Worm (Caenorhabditis elegans) whole organism, young adult: ENCODE data around the gene F29A7.8.

ENCODE experiments used
- Y53F4B.3 ChIP-seq: fragments of 200-800 bp; sonication (Bioruptor generic); IDR thresholded peaks from 2 replicates; pipeline ENCODE4 v1.3.6; 2022; ENCODE audit warnings: missing genetic modification reagents, missing genetic modification characterization, missing compliant biosample characterization
- Y79H2A.3 ChIP-seq: fragments of 200-800 bp; sonication (Bioruptor generic); conservative IDR thresholded peaks from 2 replicates; pipeline ENCODE4 v1.3.6; 2022; ENCODE audit warnings: missing genetic modification reagents, missing genetic modification characterization, missing compliant biosample characterization
- aptf-3 ChIP-seq: fragments of 200-800 bp; sonication (Bioruptor generic); IDR thresholded peaks from 2 replicates; pipeline ENCODE4 v1.3.6; 2022; ENCODE audit warnings: missing genetic modification characterization, missing compliant biosample characterization
- cebp-1 ChIP-seq, 2 experiments: fragments of 200-800 bp in 1 of 2; sonication (Bioruptor generic) in 1 of 2; sonication (generic microtip) in 1 of 2; IDR thresholded peaks in 1 of 2; optimal IDR thresholded peaks in 1 of 2; 2 replicates each; pipeline versions ENCODE4 v1.3.6 to Lab custom; 2017 to 2022; ENCODE audit warnings: missing compliant biosample characterization in 2 of 2, missing genetic modification characterization in 2 of 2, mild to moderate bottlenecking in 1 of 2, missing genetic modification reagents in 1 of 2, moderate library complexity in 1 of 2
- madf-6 ChIP-seq: fragments of 200-800 bp; sonication (Bioruptor generic); IDR thresholded peaks from 2 replicates; pipeline ENCODE4 v1.3.6; 2022; ENCODE audit warnings: missing genetic modification reagents, missing genetic modification characterization, missing compliant biosample characterization
- snpc-4 ChIP-seq, 5 experiments: fragments of 150-350 bp in 1 of 5; sonication (generic microtip) in 4 of 5; optimal IDR thresholded peaks; 2 replicates each; lab custom pipeline; 2014 to 2018; ENCODE audit warnings: missing genetic modification characterization in 5 of 5, missing biosample characterization in 3 of 5, antibody characterized with exemption in 2 of 5, mild to moderate bottlenecking in 2 of 5, missing compliant biosample characterization in 2 of 5, missing genotype in 2 of 5, moderate library complexity in 2 of 5, missing genetic modification reagents in 1 of 5
- unc-62 ChIP-seq: fragments of 150-350 bp; optimal IDR thresholded peaks from 2 replicates; lab custom pipeline; 2014; ENCODE audit warnings: missing biosample characterization, missing genetic modification reagents, missing genetic modification characterization

DNA sequence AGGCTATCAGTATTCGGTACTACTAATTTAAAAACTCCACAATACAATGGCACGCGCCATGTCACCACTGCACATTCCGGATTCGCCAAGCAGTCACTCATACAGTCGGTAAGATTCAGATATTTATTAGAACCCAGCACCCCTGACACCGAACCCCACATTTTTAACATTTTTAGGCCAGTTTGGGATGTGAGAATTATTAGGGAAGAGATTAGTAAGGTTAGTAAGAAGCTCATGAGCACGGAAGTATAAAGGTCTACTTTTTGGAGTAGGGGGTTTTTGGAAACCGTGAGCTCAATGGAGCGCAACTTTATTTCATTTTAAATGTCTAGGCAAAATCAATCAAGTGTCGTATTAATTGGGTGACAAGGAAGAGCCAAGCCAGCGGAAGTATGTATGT lies at the start of gene F29A7.8:
- TF ChIP-seq Y53F4B.3 (GFP tag; lab: Robert Waterston, UW): no peak
- no peak for TF ChIP-seq snpc-4 (GFP tag; optimal IDR thresholded peaks at IDR 0.05; lab: Kevin White, UChicago)
- no peak for TF ChIP-seq snpc-4 (tag; optimal IDR thresholded peaks at IDR 0.05; lab: Kevin White, UChicago)
- TF ChIP-seq cebp-1 (GFP tag; IDR thresholded peaks at IDR 0.05; lab: Robert Waterston, UW): no peak
- no peak for TF ChIP-seq cebp-1 (tag; optimal IDR thresholded peaks at IDR 0.05; lab: Kevin White, UChicago)
- TF ChIP-seq aptf-3 (GFP tag; lab: Robert Waterston, UW): no peak
- TF ChIP-seq unc-62 (GFP tag; lab: Kevin White, UChicago): no peak
- TF ChIP-seq madf-6 (GFP tag; lab: Robert Waterston, UW): no peak
- no peak for TF ChIP-seq Y79H2A.3
